Fruit fly (Drosophila melanogaster) whole organism, embryonic: ENCODE results near the gene CG31743.

ENCODE experiments used
- Bdp1 ChIP-seq: fragments of 200-800 bp; sonication (Bioruptor generic); optimal IDR thresholded peaks from 3 replicates; lab custom pipeline; 2016; ENCODE audit warnings: missing biosample characterization, missing genetic modification characterization
- CG10274 ChIP-seq: fragments of 200-800 bp; sonication (Bioruptor generic); optimal IDR thresholded peaks from 3 replicates; lab custom pipeline; 2017; ENCODE audit warnings: missing biosample characterization, mild to moderate bottlenecking, missing genetic modification characterization
- CG10366 ChIP-seq: fragments of 200-800 bp; sonication (Bioruptor generic); IDR thresholded peaks from 2 replicates; pipeline ENCODE4 v1.3.6; 2022; ENCODE audit warnings: missing biosample characterization, missing genetic modification characterization
- CG13287 ChIP-seq: fragments of 200-800 bp; sonication (Bioruptor generic); IDR thresholded peaks from 2 replicates; pipeline ENCODE4 v1.3.6; 2022; ENCODE audit warnings: missing biosample characterization, missing genetic modification characterization; ENCODE audit not compliant: partially characterized antibody
- CG13775 ChIP-seq: fragments of 200-800 bp; sonication (Bioruptor generic); optimal IDR thresholded peaks from 3 replicates; lab custom pipeline; 2017; ENCODE audit warnings: missing biosample characterization, mild to moderate bottlenecking, missing genetic modification characterization
- CG1602 ChIP-seq: fragments of 200-800 bp; sonication (Bioruptor generic); optimal IDR thresholded peaks from 3 replicates; lab custom pipeline; 2016; ENCODE audit warnings: missing biosample characterization, missing genetic modification characterization
- CG16779 ChIP-seq: fragments of 200-800 bp; sonication (Bioruptor generic); IDR thresholded peaks from 2 replicates; pipeline ENCODE4 v1.3.6; 2022; ENCODE audit warnings: missing biosample characterization, missing genetic modification characterization
- CG17186 ChIP-seq: fragments of 200-800 bp; sonication (Bioruptor generic); optimal IDR thresholded peaks from 3 replicates; lab custom pipeline; 2017; ENCODE audit warnings: missing biosample characterization, missing genetic modification reagents, missing genetic modification characterization
- CG2678 ChIP-seq: fragments of 200-800 bp; sonication (Bioruptor generic); optimal IDR thresholded peaks from 3 replicates; lab custom pipeline; 2019; ENCODE audit warnings: missing biosample characterization, mild to moderate bottlenecking, missing genetic modification characterization, moderate library complexity
- CG2712 ChIP-seq: fragments of 200-800 bp; optimal IDR thresholded peaks from 3 replicates; lab custom pipeline; 2019; ENCODE audit warnings: missing biosample characterization, mild to moderate bottlenecking, missing genetic modification characterization, moderate library complexity
- CG30403 ChIP-seq: fragments of 200-800 bp; sonication (Bioruptor generic); optimal IDR thresholded peaks from 3 replicates; lab custom pipeline; 2016; ENCODE audit warnings: missing biosample characterization, missing genetic modification characterization
- CG3163 ChIP-seq: fragments of 200-800 bp; sonication (Bioruptor generic); optimal IDR thresholded peaks from 3 replicates; lab custom pipeline; 2016; ENCODE audit warnings: missing biosample characterization, missing genetic modification characterization
- CG3281 ChIP-seq: fragments of 200-800 bp; sonication (Bioruptor generic); optimal IDR thresholded peaks from 3 replicates; lab custom pipeline; 2017; ENCODE audit warnings: missing biosample characterization, mild to moderate bottlenecking, missing genetic modification characterization
- CG34224 ChIP-seq: fragments of 200-800 bp; sonication (Bioruptor generic); IDR thresholded peaks from 3 replicates; pipeline ENCODE4 v1.3.6; 2022; ENCODE audit warnings: missing biosample characterization, missing genetic modification characterization; ENCODE audit not compliant: partially characterized antibody
- CG8290 ChIP-seq, 3 experiments: fragments of 200-800 bp; sonication (Bioruptor generic); optimal IDR thresholded peaks; 2 replicates each; lab custom pipeline; 2016 to 2019; ENCODE audit warnings: missing biosample characterization in 3 of 3, missing genetic modification characterization in 3 of 3, mild to moderate bottlenecking in 2 of 3, moderate library complexity in 1 of 3
- CG8765 ChIP-seq: fragments of 200-800 bp; sonication (Bioruptor generic); IDR thresholded peaks from 2 replicates; pipeline ENCODE4 v1.3.6; 2022; ENCODE audit warnings: missing biosample characterization, missing genetic modification characterization
- CTCF ChIP-seq: fragments of 200-800 bp; sonication (Bioruptor generic); optimal IDR thresholded peaks from 2 replicates; lab custom pipeline; 2017; ENCODE audit warnings: missing biosample characterization, mild to moderate bottlenecking, missing genetic modification characterization, moderate library complexity
- CoRest ChIP-seq: fragments of 200-800 bp; sonication (Bioruptor generic); optimal IDR thresholded peaks from 3 replicates; lab custom pipeline; 2018; ENCODE audit warnings: missing biosample characterization, mild to moderate bottlenecking, missing genetic modification characterization, moderate library complexity
- Dref ChIP-seq: fragments of 200-800 bp; sonication (Bioruptor generic); IDR thresholded peaks from 2 replicates; pipeline ENCODE4 v1.3.6; 2022; ENCODE audit warnings: missing biosample characterization, missing genetic modification characterization
- Hey ChIP-seq: fragments of 200-800 bp; sonication (Bioruptor generic); optimal IDR thresholded peaks from 3 replicates; lab custom pipeline; 2018; ENCODE audit warnings: missing biosample characterization, mild to moderate bottlenecking, missing genetic modification characterization
- Hsf ChIP-seq: fragments of 200-800 bp; sonication (Bioruptor generic); optimal IDR thresholded peaks from 3 replicates; lab custom pipeline; 2016; ENCODE audit warnings: missing biosample characterization, missing genetic modification characterization
- Med ChIP-seq: fragments of 200-800 bp; sonication (Bioruptor generic); peaks from one replicate; lab custom pipeline; 2016; ENCODE audit warnings: missing biosample characterization, missing genetic modification characterization, mild to moderate bottlenecking, inconsistent platforms, moderate library complexity
- Sin3A ChIP-seq: fragments of >200 bp; optimal IDR thresholded peaks from 2 replicates; lab custom pipeline; 2018
- Sox102F ChIP-seq: fragments of 200-800 bp; sonication (Bioruptor generic); optimal IDR thresholded peaks from 2 replicates; lab custom pipeline; 2018; ENCODE audit warnings: missing biosample characterization, mild to moderate bottlenecking, missing genetic modification characterization, moderate library complexity
- Tbp ChIP-seq: fragments of >200 bp; optimal IDR thresholded peaks from 2 replicates; lab custom pipeline; 2018; ENCODE audit warnings: missing biosample characterization, missing genetic modification characterization
- Usf ChIP-seq: fragments of 200-800 bp; sonication (Bioruptor generic); optimal IDR thresholded peaks from 2 replicates; lab custom pipeline; 2017; ENCODE audit warnings: missing genotype, missing biosample characterization, missing genetic modification characterization
- Vsx1 ChIP-seq: fragments of 200-800 bp; sonication (Bioruptor generic); optimal IDR thresholded peaks from 2 replicates; lab custom pipeline; 2017; ENCODE audit warnings: missing biosample characterization, mild to moderate bottlenecking, missing genetic modification characterization, missing genetic modification reagents
- ci ChIP-seq: fragments of 200-800 bp; sonication (Bioruptor generic); IDR thresholded peaks from 3 replicates; pipeline ENCODE4 v1.3.6; 2022; ENCODE audit warnings: missing biosample characterization, missing genetic modification characterization
- dmrt11E ChIP-seq: fragments of 200-800 bp; sonication (Bioruptor generic); optimal IDR thresholded peaks from 3 replicates; lab custom pipeline; 2018; ENCODE audit warnings: missing biosample characterization, mild to moderate bottlenecking, missing genetic modification characterization, moderate library complexity
- dysf ChIP-seq: fragments of 200-800 bp; sonication (Bioruptor generic); IDR thresholded peaks from 3 replicates; pipeline ENCODE4 v1.3.6; 2022; ENCODE audit warnings: missing biosample characterization, missing genetic modification characterization
- exex ChIP-seq: fragments of 200-800 bp; sonication (Bioruptor generic); optimal IDR thresholded peaks from 4 replicates; lab custom pipeline; 2018; ENCODE audit warnings: missing biosample characterization, mild to moderate bottlenecking, missing genetic modification characterization, moderate library complexity
- fru ChIP-seq: fragments of >200 bp; optimal IDR thresholded peaks from 2 replicates; lab custom pipeline; 2017
- grn ChIP-seq: fragments of 200-800 bp; sonication (Bioruptor generic); optimal IDR thresholded peaks from 3 replicates; lab custom pipeline; 2017; ENCODE audit warnings: missing biosample characterization, missing genetic modification characterization
- her ChIP-seq: fragments of 200-800 bp; sonication (Bioruptor generic); optimal IDR thresholded peaks from 2 replicates; lab custom pipeline; 2016; ENCODE audit warnings: missing biosample characterization, missing genetic modification characterization
- lab ChIP-seq: fragments of 200-800 bp; sonication (Bioruptor generic); optimal IDR thresholded peaks from 3 replicates; lab custom pipeline; 2017; ENCODE audit warnings: missing biosample characterization, missing genetic modification characterization, mild to moderate bottlenecking, moderate library complexity, missing genetic modification reagents
- lilli ChIP-seq: fragments of 200-800 bp; sonication (Bioruptor generic); optimal IDR thresholded peaks from 3 replicates; lab custom pipeline; 2016; ENCODE audit warnings: missing biosample characterization, missing genetic modification characterization
- lmd ChIP-seq: fragments of 200-800 bp; sonication (Bioruptor generic); IDR thresholded peaks from 2 replicates; pipeline ENCODE4 v1.3.6; 2022; ENCODE audit warnings: missing biosample characterization, missing genetic modification characterization
- mirr ChIP-seq: fragments of 200-800 bp; sonication (Bioruptor generic); optimal IDR thresholded peaks from 3 replicates; lab custom pipeline; 2018; ENCODE audit warnings: missing biosample characterization, mild to moderate bottlenecking, missing genetic modification characterization
- nmo ChIP-seq: fragments of 200-800 bp; sonication (Bioruptor generic); optimal IDR thresholded peaks from 2 replicates; lab custom pipeline; 2018; ENCODE audit warnings: missing biosample characterization, mild to moderate bottlenecking, missing genetic modification characterization, moderate library complexity
- ro ChIP-seq: fragments of 200-800 bp; sonication (Bioruptor generic); IDR thresholded peaks from 2 replicates; pipeline ENCODE4 v1.3.6; 2022; ENCODE audit warnings: missing biosample characterization, missing genetic modification characterization
- sd ChIP-seq: fragments of 200-800 bp; sonication (Bioruptor generic); optimal IDR thresholded peaks from 3 replicates; lab custom pipeline; 2018; ENCODE audit warnings: missing biosample characterization, mild to moderate bottlenecking, missing genetic modification characterization, moderate library complexity
- sug ChIP-seq: fragments of 200-800 bp; optimal IDR thresholded peaks from 2 replicates; lab custom pipeline; 2019; ENCODE audit warnings: missing biosample characterization, mild to moderate bottlenecking, missing genetic modification characterization, moderate library complexity
- trh ChIP-seq: fragments of 200-800 bp; sonication (Bioruptor generic); optimal IDR thresholded peaks from 2 replicates; lab custom pipeline; 2016; ENCODE audit warnings: missing biosample characterization, missing genetic modification characterization
- vvl ChIP-seq: fragments of 200-800 bp; sonication (Bioruptor generic); IDR thresholded peaks from 2 replicates; pipeline ENCODE4 v1.3.6; 2022; ENCODE audit warnings: missing biosample characterization, missing genetic modification characterization
- zen ChIP-seq: fragments of 200-800 bp; sonication (Bioruptor generic); optimal IDR thresholded peaks from 3 replicates; lab custom pipeline; 2018; ENCODE audit warnings: missing biosample characterization, mild to moderate bottlenecking, missing genetic modification characterization, moderate library complexity

Gene CG31743

dm6 chr2L:16859566-16859965 is 19.8 kb upstream of the CG31743 start (continued):
- TF ChIP-seq Sin3A (lab: Kevin White, UChicago), result no peak
- TF ChIP-seq grn (GFP tag; lab: Kevin White, UChicago), result no peak
- TF ChIP-seq CoRest, result peak; percentile 14
- peak; percentile 19 for TF ChIP-seq CG2678 (tag; lab: Kevin White, UChicago)

DNA sequence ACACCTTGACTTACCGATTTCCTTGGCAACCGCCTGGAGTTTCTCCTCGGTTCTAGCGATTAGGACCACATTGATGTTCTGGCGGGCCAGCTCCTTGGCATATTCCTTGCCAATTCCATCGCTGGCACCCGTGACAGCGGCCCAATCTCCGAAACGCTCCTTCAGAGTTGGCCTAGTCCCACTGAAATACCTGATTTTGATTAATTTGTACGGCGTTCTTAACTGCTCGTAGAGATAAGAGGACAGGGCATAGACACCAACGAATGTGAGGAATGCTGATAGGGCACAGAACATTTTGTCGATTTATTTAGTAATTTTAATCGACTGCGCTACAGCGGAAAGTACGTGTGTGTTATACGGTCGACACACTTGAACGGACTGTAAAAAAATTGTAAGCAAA is 18.2 kb upstream of the CG31743 start, which contains the start of gene CG6012:
Gene CG6012, minus strand, starts transcription at position 364 of the 400 bp plus-strand sequence.
- TF ChIP-seq fru (lab: Kevin White, UChicago), result no peak
- TF ChIP-seq grn (GFP tag; lab: Kevin White, UChicago), result peak; percentile 61
- TF ChIP-seq sd, result peak; percentile 89
- TF ChIP-seq lab, result peak; percentile 25
- TF ChIP-seq exex (tag; lab: Kevin White, UChicago), result peak; percentile 97
- no peak for TF ChIP-seq Bdp1 (GFP tag; lab: Kevin White, UChicago)
- TF ChIP-seq Tbp (GFP tag; lab: Kevin White, UChicago), result no peak
- peak; percentile 71 for TF ChIP-seq sug (tag; lab: Kevin White, UChicago)
- TF ChIP-seq Med (GFP tag; lab: Kevin White, UChicago), result peak; percentile 58
- peak; percentile 25 for TF ChIP-seq CG10274 (GFP tag; lab: Kevin White, UChicago)
- TF ChIP-seq mirr (GFP tag; lab: Kevin White, UChicago), result peak; percentile 86

dm6 chr2L:16862526-16862925 is 16.8 kb upstream of the CG31743 start:
- TF ChIP-seq her (GFP tag; lab: Kevin White, UChicago) (no peak), CG3163 (no peak), CG1602 (no peak), exex (tag; lab: Kevin White, UChicago) (peak; percentile 75), Med (GFP tag; lab: Kevin White, UChicago) (peak; percentile 47), lmd (no peak), ci (GFP tag; lab: Robert Waterston, UW) (0 out of 3 replicates have a peak, but pooled peaks have one; percentile 22), Vsx1 (GFP tag; lab: Kevin White, UChicago) (peak; percentile 37), Hey (tag; lab: Kevin White, UChicago) (no peak), lilli (GFP tag; lab: Kevin White, UChicago) (no peak), zen (tag; lab: Kevin White, UChicago) (peak; percentile 11), trh (GFP tag; lab: Kevin White, UChicago) (no peak), vvl (GFP tag; lab: Robert Waterston, UW) (peak; percentile 35; the same call in 1 of the 2 replicates), CG30403 (no peak), CG17186 (GFP tag; lab: Kevin White, UChicago) (no peak), CG10366 (GFP tag; lab: Robert Waterston, UW) (no peak), Hsf (no peak), CG8290 (GFP tag; optimal IDR thresholded peaks at IDR 0.05; lab: Kevin White, UChicago) (no peak), CG8290 (tag; optimal IDR thresholded peaks at IDR 0.05; lab: Kevin White, UChicago) (peak in 1 of 2 experiments; percentile 14), ro (GFP tag; lab: Robert Waterston, UW) (no peak), CG34224 (GFP tag; lab: Robert Waterston, UW) (no peak), CG3281 (no peak), Usf (GFP tag; lab: Kevin White, UChicago) (no peak), CG2712 (tag; lab: Kevin White, UChicago) (no peak), CG13775 (no peak), nmo (GFP tag; lab: Kevin White, UChicago) (no peak), CG8765 (GFP tag; lab: Robert Waterston, UW) (no peak), dysf (GFP tag; lab: Robert Waterston, UW) (no peak), CTCF (GFP tag; lab: Kevin White, UChicago) (peak; percentile 5), Dref (GFP tag; lab: Robert Waterston, UW) (no peak), Sox102F (GFP tag; lab: Kevin White, UChicago) (no peak), CG16779 (GFP tag; lab: Robert Waterston, UW) (no peak), CG13287 (GFP tag; lab: Robert Waterston, UW) (peak; percentile 16; the same call in 1 of the 2 replicates), dmrt11E (tag; lab: Kevin White, UChicago) (no peak)
